Worm (Caenorhabditis elegans) whole organism, L4 larva: ENCODE measurements around the gene acox-3.

ENCODE experiments used
- R02D3.7 ChIP-seq: fragments of 150-350 bp; sonication (generic microtip); optimal IDR thresholded peaks from 3 replicates; lab custom pipeline; 2014; ENCODE audit warnings: missing biosample characterization, missing genetic modification characterization
- daf-16 ChIP-seq, 3 experiments: sonication (generic microtip); optimal IDR thresholded peaks; 2 replicates each; lab custom pipeline; 2016 to 2017; ENCODE audit warnings: missing genetic modification characterization in 3 of 3, missing genetic modification reagents in 3 of 3, mild to moderate bottlenecking in 2 of 3, missing compliant biosample characterization in 2 of 3, missing biosample characterization in 1 of 3, moderate library complexity in 1 of 3
- lin-39 ChIP-seq: fragments of 150-350 bp; optimal IDR thresholded peaks from 2 replicates; lab custom pipeline; 2014; ENCODE audit warnings: missing biosample characterization, missing genetic modification reagents, missing genetic modification characterization
- nhr-102 ChIP-seq: sonication (generic microtip); optimal IDR thresholded peaks from 2 replicates; lab custom pipeline; 2016; ENCODE audit warnings: mild to moderate bottlenecking, missing genetic modification characterization, moderate library complexity, missing compliant biosample characterization
- nhr-237 ChIP-seq: sonication (generic microtip); optimal IDR thresholded peaks from 2 replicates; lab custom pipeline; 2017; ENCODE audit warnings: missing biosample characterization, missing genetic modification characterization
- nhr-76 ChIP-seq: fragments of 150-350 bp; optimal IDR thresholded peaks from 2 replicates; lab custom pipeline; 2014; ENCODE audit warnings: missing biosample characterization, missing genetic modification characterization
- skn-1 ChIP-seq: fragments of 150-350 bp; optimal IDR thresholded peaks from 2 replicates; lab custom pipeline; 2014; ENCODE audit warnings: missing biosample characterization, missing genetic modification characterization
- unc-130 ChIP-seq: sonication (generic microtip); optimal IDR thresholded peaks from 2 replicates; lab custom pipeline; 2016; ENCODE audit warnings: missing genetic modification reagents, missing genetic modification characterization, missing compliant biosample characterization

ce11 chrIV:6232769-6233290 is 15.5 kb downstream of the acox-3 start, which contains the start of gene F58F9.3:
- TF ChIP-seq lin-39 (no peak), nhr-76 (no peak), skn-1 (no peak), nhr-237 (no peak), R02D3.7 (tag; lab: Kevin White, UChicago) (no peak), unc-130 (GFP tag; lab: Kevin White, UChicago) (no peak), daf-16 (GFP tag; optimal IDR thresholded peaks at IDR 0.05; lab: Kevin White, UChicago) (no peak), daf-16 (tag; optimal IDR thresholded peaks at IDR 0.05; lab: Kevin White, UChicago) (peak; percentile 79), nhr-102 (tag; lab: Kevin White, UChicago) (no peak)
